Worm (Caenorhabditis elegans): ENCODE measurements around the gene Y38F1A.1.

Y38F1A.1 gene

ce11 chrII:12961293-12961692, 6.7 kb upstream of the Y38F1A.1 start:
- no peak for TF ChIP-seq snpc-4 (GFP tag; optimal IDR thresholded peaks at IDR 0.05)
- no peak for TF ChIP-seq snpc-4 (tag; optimal IDR thresholded peaks at IDR 0.05)
- no peak for TF ChIP-seq sea-2 (GFP tag; IDR thresholded peaks at IDR 0.05)
- TF ChIP-seq ceh-79 (tag; optimal IDR thresholded peaks at IDR 0.05), result no peak
- no peak for TF ChIP-seq sdz-38 (tag; optimal IDR thresholded peaks at IDR 0.05)
- TF ChIP-seq madf-8 (GFP tag; conservative IDR thresholded peaks at IDR 0.05), result no peak
- TF ChIP-seq rpc-1 (optimal IDR thresholded peaks at IDR 0.05), result no peak
- TF ChIP-seq rpc-1 (tag; optimal IDR thresholded peaks at IDR 0.05), result no peak
- no peak for TF ChIP-seq F57C9.4 (tag; optimal IDR thresholded peaks at IDR 0.05)
- TF ChIP-seq mel-28 (tag; optimal IDR thresholded peaks at IDR 0.05; ENCODE audit: borderline replicate concordance), result no peak
- TF ChIP-seq Y95B8A.8 (GFP tag; IDR thresholded peaks at IDR 0.05), result no peak
- TF ChIP-seq K12H6.12 (tag; optimal IDR thresholded peaks at IDR 0.05), result no peak
- TF ChIP-seq ZK185.1 (tag; optimal IDR thresholded peaks at IDR 0.05; ENCODE audit: poor library complexity, severe bottlenecking), result no peak
- no peak for TF ChIP-seq nhr-80 (tag; optimal IDR thresholded peaks at IDR 0.05)
- no peak for TF ChIP-seq unc-130 (GFP tag; optimal IDR thresholded peaks at IDR 0.05)
- no peak for TF ChIP-seq egl-44 (GFP tag; IDR thresholded peaks at IDR 0.05)
- no peak for TF ChIP-seq efl-1 (GFP tag; optimal IDR thresholded peaks at IDR 0.05)
- no peak for TF ChIP-seq lsl-1 (GFP tag; optimal IDR thresholded peaks at IDR 0.05)
- no peak for TF ChIP-seq ceh-27 (GFP tag; optimal IDR thresholded peaks at IDR 0.05)
- no peak for TF ChIP-seq lsy-27 (tag; optimal IDR thresholded peaks at IDR 0.05; ENCODE audit: borderline replicate concordance, insufficient read depth)
- no peak for TF ChIP-seq bed-2 (GFP tag; IDR thresholded peaks at IDR 0.05)
- no peak for TF ChIP-seq B0261.1 (tag; optimal IDR thresholded peaks at IDR 0.05)

ce11 chrII:12960206-12960605, 5.6 kb upstream of the Y38F1A.1 start:
- no peak for TF ChIP-seq nhr-90 (tag; optimal IDR thresholded peaks at IDR 0.05)
- no peak for TF ChIP-seq F57C9.4 (tag; optimal IDR thresholded peaks at IDR 0.05)
- no peak for TF ChIP-seq ztf-6 (GFP tag; IDR thresholded peaks at IDR 0.05)

ce11 chrII:12953297-12953696, 1.3 kb downstream of the Y38F1A.1 start:
- TF ChIP-seq hmg-1.2 (GFP tag; IDR thresholded peaks at IDR 0.05), result peak; percentile 65; the same call in 1 of the 2 replicates
- peak; percentile 75 for TF ChIP-seq cebp-1 (GFP tag; IDR thresholded peaks at IDR 0.05)
- TF ChIP-seq cebp-1 (tag; optimal IDR thresholded peaks at IDR 0.05), result peak; percentile 89
- 0 out of 2 replicates have a peak, but pooled peaks have one; percentile 17 for TF ChIP-seq pbrm-1 (GFP tag; IDR thresholded peaks at IDR 0.05)
- no peak for TF ChIP-seq F37B4.10 (GFP tag; IDR thresholded peaks at IDR 0.05)
- TF ChIP-seq zfh-2 (GFP tag; conservative IDR thresholded peaks at IDR 0.05), result no peak
- TF ChIP-seq rcor-1 (GFP tag; IDR thresholded peaks at IDR 0.05), result no peak
- no peak for TF ChIP-seq ama-1 (optimal IDR thresholded peaks at IDR 0.05)
- TF ChIP-seq ama-1 (GFP tag; optimal IDR thresholded peaks at IDR 0.05), result no peak
- TF ChIP-seq unc-130 (GFP tag; optimal IDR thresholded peaks at IDR 0.05), result no peak
- peak; percentile 4 for TF ChIP-seq nhr-80 (tag; optimal IDR thresholded peaks at IDR 0.05)
- TF ChIP-seq Y67H2A.10 (GFP tag; conservative IDR thresholded peaks at IDR 0.05), result no peak
- TF ChIP-seq attf-5 (GFP tag; optimal IDR thresholded peaks at IDR 0.05), result peak; percentile 12
- no peak for TF ChIP-seq snpc-4 (GFP tag; optimal IDR thresholded peaks at IDR 0.05)
- peak in 2 of 4 experiments; percentile 39 to 57 for TF ChIP-seq snpc-4 (tag; optimal IDR thresholded peaks at IDR 0.05)
- peak; percentile 19; the same call in 1 of the 2 replicates for TF ChIP-seq dox-1 (GFP tag; IDR thresholded peaks at IDR 0.05)
- TF ChIP-seq ztf-28 (GFP tag; IDR thresholded peaks at IDR 0.05), result no peak
- TF ChIP-seq sptf-2 (GFP tag; optimal IDR thresholded peaks at IDR 0.05), result no peak
- TF ChIP-seq ztf-22 (GFP tag; optimal IDR thresholded peaks at IDR 0.05), result no peak
- TF ChIP-seq lir-1 (GFP tag; conservative IDR thresholded peaks at IDR 0.05), result no peak
- no peak for TF ChIP-seq let-607 (tag; optimal IDR thresholded peaks at IDR 0.05)

Measured in whole organism, young adult.